Fruit fly (Drosophila melanogaster): Measurements from ENCODE around the gene CG32026.

DNA sequence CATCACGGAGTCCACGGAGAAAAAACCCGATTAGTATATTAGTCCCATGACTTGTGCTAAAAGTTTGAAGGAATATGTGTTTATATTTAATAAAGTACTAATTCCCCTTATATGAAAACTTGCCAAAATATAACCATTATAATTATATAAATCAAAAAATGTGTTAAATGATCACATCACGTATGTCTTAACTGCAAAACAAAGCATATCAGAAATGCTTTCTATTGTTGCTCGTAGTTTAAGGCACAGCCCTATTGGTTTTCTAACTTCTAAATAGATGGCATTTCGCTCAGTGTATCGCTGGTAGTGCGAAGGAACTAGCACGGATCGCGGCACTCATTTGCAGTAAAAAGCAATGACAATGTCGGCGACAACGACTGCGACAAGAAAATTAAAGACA lies 23.7 kb downstream of the CG32026 start:
- TF ChIP-seq Clk (GFP tag; optimal IDR thresholded peaks at IDR 0.05) = no peak
- TF ChIP-seq CG5204 (GFP tag; optimal IDR thresholded peaks at IDR 0.05) = no peak
- no peak for TF ChIP-seq CG7101 (tag; optimal IDR thresholded peaks at IDR 0.05)
- no peak for TF ChIP-seq toe (GFP tag; optimal IDR thresholded peaks at IDR 0.05)
- TF ChIP-seq CG1620 (GFP tag; optimal IDR thresholded peaks at IDR 0.05) = no peak
- TF ChIP-seq tj (GFP tag; optimal IDR thresholded peaks at IDR 0.05) = no peak
